Fruit fly (Drosophila melanogaster): ENCODE measurements around the gene CG4281.

CG4281 gene

dm6 chrX:2041312-2041918 is 23.5 kb downstream of the CG4281 start, which contains the start of gene CG4313 (continued):
- TF ChIP-seq zen2 (GFP tag; IDR thresholded peaks at IDR 0.05; ENCODE audit: partially characterized antibody) (peak; percentile 69; the same call in 1 of the 3 replicates), HmgD (GFP tag; optimal IDR thresholded peaks at IDR 0.05) (no peak), CG15601 (tag; optimal IDR thresholded peaks at IDR 0.05) (peak; percentile 49), CG5953 (GFP tag; IDR thresholded peaks at IDR 0.05) (no peak), ham (GFP tag; IDR thresholded peaks at IDR 0.05) (no peak), CG6791 (GFP tag; IDR thresholded peaks at IDR 0.05; ENCODE audit: partially characterized antibody) (peak; percentile 74), CG9932 (GFP tag; IDR thresholded peaks at IDR 0.05) (peak; percentile 87), Sry-β (GFP tag; optimal IDR thresholded peaks at IDR 0.05) (peak; percentile 80), toy (GFP tag; IDR thresholded peaks at IDR 0.05) (no peak), CG4404 (GFP tag; IDR thresholded peaks at IDR 0.05) (peak; percentile 62), CG8359 (GFP tag; optimal IDR thresholded peaks at IDR 0.05; ENCODE audit: borderline replicate concordance) (no peak), CG12744 (GFP tag; optimal IDR thresholded peaks at IDR 0.05) (peak; percentile 26), CG10147 (GFP tag; optimal IDR thresholded peaks at IDR 0.05) (peak; percentile 70), CG17186 (GFP tag; optimal IDR thresholded peaks at IDR 0.05) (peak; percentile 80), Camta (GFP tag; optimal IDR thresholded peaks at IDR 0.05) (peak; percentile 53), slbo (GFP tag; IDR thresholded peaks at IDR 0.05) (peak; percentile 79), CG12299 (tag; optimal IDR thresholded peaks at IDR 0.05) (peak; percentile 49), dm (GFP tag; optimal IDR thresholded peaks at IDR 0.05) (peak; percentile 51), Nf-YA (GFP tag; IDR thresholded peaks at IDR 0.05) (no peak), ara (GFP tag; IDR thresholded peaks at IDR 0.05) (peak; percentile 50; the same call in 1 of the 2 replicates), Atf6 (GFP tag; IDR thresholded peaks at IDR 0.05) (peak; percentile 55; the same call in 1 of the 2 replicates), CrebB (tag; optimal IDR thresholded peaks at IDR 0.05) (peak; percentile 18), CG17612 (GFP tag; IDR thresholded peaks at IDR 0.05) (no peak), inv (GFP tag; IDR thresholded peaks at IDR 0.05; ENCODE audit: partially characterized antibody) (peak; percentile 89), Gsc (GFP tag; IDR thresholded peaks at IDR 0.05) (no peak), CG9609 (GFP tag; optimal IDR thresholded peaks at IDR 0.05) (peak; percentile 77), CG6175 (GFP tag; IDR thresholded peaks at IDR 0.05) (no peak), Dll (GFP tag; IDR thresholded peaks at IDR 0.05; ENCODE audit: partially characterized antibody) (peak; percentile 95), cas (GFP tag; IDR thresholded peaks at IDR 0.05) (0 out of 2 replicates have a peak, but pooled peaks have one; percentile 47), CG32532 (GFP tag; IDR thresholded peaks at IDR 0.05) (peak; percentile 77), jigr1 (GFP tag; IDR thresholded peaks at IDR 0.05) (no peak), al (GFP tag; IDR thresholded peaks at IDR 0.05) (peak; percentile 52; the same call in 1 of the 2 replicates), Hmx (GFP tag; optimal IDR thresholded peaks at IDR 0.05) (peak; percentile 7), az2 (GFP tag; optimal IDR thresholded peaks at IDR 0.05) (peak; percentile 59), tll (GFP tag; optimal IDR thresholded peaks at IDR 0.05) (peak in 1 of 2 experiments; percentile 34), phol (tag; optimal IDR thresholded peaks at IDR 0.05) (peak; percentile 82), CG1603 (tag; optimal IDR thresholded peaks at IDR 0.05) (peak; percentile 80), CG1602 (GFP tag; optimal IDR thresholded peaks at IDR 0.05) (peak; percentile 67), ems (GFP tag; optimal IDR thresholded peaks at IDR 0.05) (peak; percentile 66), dmrt99B (tag; optimal IDR thresholded peaks at IDR 0.05) (peak; percentile 52), ase (GFP tag; IDR thresholded peaks at IDR 0.05) (no peak), ken (GFP tag; IDR thresholded peaks at IDR 0.05) (peak; percentile 55; the same call in 1 of the 3 replicates), GATAe (GFP tag; conservative IDR thresholded peaks at IDR 0.05) (no peak; the same call in 1 of the 2 replicates), CG34376 (GFP tag; optimal IDR thresholded peaks at IDR 0.05) (peak; percentile 68), Nf-YC (tag; optimal IDR thresholded peaks at IDR 0.05) (peak; percentile 72), mam (GFP tag; optimal IDR thresholded peaks at IDR 0.05) (peak; percentile 87), CG12391 (tag; optimal IDR thresholded peaks at IDR 0.05) (peak; percentile 74), Dip3 (GFP tag; optimal IDR thresholded peaks at IDR 0.05) (peak; percentile 72), CG8924 (tag; optimal IDR thresholded peaks at IDR 0.05) (peak; percentile 70)
